Worm (Caenorhabditis elegans): ENCODE results near the gene C31B8.16.

The C31B8.16 gene

ce11 chrV:2920125-2920524 lies 9.7 kb upstream of the C31B8.16 start:
- TF ChIP-seq lin-13 (tag; optimal IDR thresholded peaks at IDR 0.05) = no peak
- no peak for TF ChIP-seq elt-3 (tag; optimal IDR thresholded peaks at IDR 0.05)
- no peak for TF ChIP-seq nhr-28 (tag; optimal IDR thresholded peaks at IDR 0.05)
- TF ChIP-seq ham-2 (GFP tag; optimal IDR thresholded peaks at IDR 0.05) = no peak
- TF ChIP-seq nhr-12 (tag; optimal IDR thresholded peaks at IDR 0.05) = no peak
- TF ChIP-seq lsy-2 (tag; optimal IDR thresholded peaks at IDR 0.05) = no peak
- no peak for TF ChIP-seq nhr-2 (tag; optimal IDR thresholded peaks at IDR 0.05)
- no peak for TF ChIP-seq mep-1 (tag; optimal IDR thresholded peaks at IDR 0.05)
- TF ChIP-seq cnd-1 (tag; optimal IDR thresholded peaks at IDR 0.05) = no peak
- no peak for TF ChIP-seq unc-62 (GFP tag; optimal IDR thresholded peaks at IDR 0.05)
- no peak for TF ChIP-seq flh-1 (GFP tag; optimal IDR thresholded peaks at IDR 0.05)
- TF ChIP-seq nhr-237 (tag; optimal IDR thresholded peaks at IDR 0.05) = no peak
- TF ChIP-seq ceh-83 (GFP tag; optimal IDR thresholded peaks at IDR 0.05) = no peak
- TF ChIP-seq bed-3 (GFP tag; optimal IDR thresholded peaks at IDR 0.05) = no peak
- no peak for TF ChIP-seq blmp-1 (tag; optimal IDR thresholded peaks at IDR 0.05)
- no peak for TF ChIP-seq ces-1 (GFP tag; optimal IDR thresholded peaks at IDR 0.05)
- no peak for TF ChIP-seq ceh-43 (GFP tag; optimal IDR thresholded peaks at IDR 0.05)

ce11 chrV:2922594-2922993 lies 7.3 kb upstream of the C31B8.16 start, which contains the start of gene srh-38:
srh-38 (minus strand) TSS chrV:2922694.
- TF ChIP-seq elt-3 (tag; optimal IDR thresholded peaks at IDR 0.05) = no peak
- no peak for TF ChIP-seq elt-1 (tag; optimal IDR thresholded peaks at IDR 0.05; ENCODE audit: borderline replicate concordance, insufficient read depth)
- no peak for TF ChIP-seq cnd-1 (tag; optimal IDR thresholded peaks at IDR 0.05)
- no peak for TF ChIP-seq tbx-8 (GFP tag; optimal IDR thresholded peaks at IDR 0.05)
- no peak for TF ChIP-seq snpc-4 (tag; optimal IDR thresholded peaks at IDR 0.05)
- TF ChIP-seq ham-2 (GFP tag; optimal IDR thresholded peaks at IDR 0.05) = no peak
- TF ChIP-seq blmp-1 (tag; optimal IDR thresholded peaks at IDR 0.05) = no peak
- no peak for TF ChIP-seq hlh-1 (tag; optimal IDR thresholded peaks at IDR 0.05)
- no peak for TF ChIP-seq lsy-2 (tag; optimal IDR thresholded peaks at IDR 0.05)
- TF ChIP-seq unc-62 (GFP tag; optimal IDR thresholded peaks at IDR 0.05) = no peak
- TF ChIP-seq mep-1 (tag; optimal IDR thresholded peaks at IDR 0.05) = no peak
- TF ChIP-seq ceh-83 (GFP tag; optimal IDR thresholded peaks at IDR 0.05) = no peak
- no peak for TF ChIP-seq unc-39 (tag; optimal IDR thresholded peaks at IDR 0.05)

ce11 chrV:2927553-2927952 lies 2.3 kb upstream of the C31B8.16 start, which contains the start of gene C31B8.12:
C31B8.12 (minus strand) TSS chrV:2927653.
- TF ChIP-seq hlh-1 (tag; optimal IDR thresholded peaks at IDR 0.05) (no peak), nhr-12 (tag; optimal IDR thresholded peaks at IDR 0.05) (no peak), ztf-11 (tag; optimal IDR thresholded peaks at IDR 0.05) (no peak), unc-62 (GFP tag; optimal IDR thresholded peaks at IDR 0.05) (no peak), cnd-1 (tag; optimal IDR thresholded peaks at IDR 0.05) (no peak), pha-4 (tag; optimal IDR thresholded peaks at IDR 0.05) (no peak), lsy-2 (tag; optimal IDR thresholded peaks at IDR 0.05) (no peak), nhr-2 (tag; optimal IDR thresholded peaks at IDR 0.05) (no peak), blmp-1 (tag; optimal IDR thresholded peaks at IDR 0.05) (no peak), ces-1 (GFP tag; optimal IDR thresholded peaks at IDR 0.05) (no peak), elt-1 (tag; optimal IDR thresholded peaks at IDR 0.05; ENCODE audit: borderline replicate concordance, insufficient read depth) (no peak)

- TF ChIP-seq drap-1 (GFP tag; optimal IDR thresholded peaks at IDR 0.05) = no peak
- no peak for TF ChIP-seq unc-62 (GFP tag; optimal IDR thresholded peaks at IDR 0.05)
- no peak for TF ChIP-seq zip-8 (tag; optimal IDR thresholded peaks at IDR 0.05)
- TF ChIP-seq ces-1 (GFP tag; optimal IDR thresholded peaks at IDR 0.05) = no peak
- no peak for TF ChIP-seq nhr-2 (tag; optimal IDR thresholded peaks at IDR 0.05)
- no peak for TF ChIP-seq tbx-8 (GFP tag; optimal IDR thresholded peaks at IDR 0.05)
- TF ChIP-seq flh-1 (GFP tag; optimal IDR thresholded peaks at IDR 0.05) = no peak
- TF ChIP-seq mls-2 (tag; optimal IDR thresholded peaks at IDR 0.05) = no peak
- TF ChIP-seq hlh-1 (tag; optimal IDR thresholded peaks at IDR 0.05) = no peak
- no peak for TF ChIP-seq ham-2 (GFP tag; optimal IDR thresholded peaks at IDR 0.05)
- TF ChIP-seq lin-32 (GFP tag; optimal IDR thresholded peaks at IDR 0.05) = no peak
- no peak for TF ChIP-seq elt-1 (tag; optimal IDR thresholded peaks at IDR 0.05; ENCODE audit: borderline replicate concordance, insufficient read depth)
- no peak for TF ChIP-seq nhr-12 (tag; optimal IDR thresholded peaks at IDR 0.05)
- no peak for TF ChIP-seq blmp-1 (tag; optimal IDR thresholded peaks at IDR 0.05)
- no peak for TF ChIP-seq ceh-43 (GFP tag; optimal IDR thresholded peaks at IDR 0.05)
- TF ChIP-seq sptf-1 (tag; optimal IDR thresholded peaks at IDR 0.05) = no peak
- no peak for TF ChIP-seq nhr-76 (tag; optimal IDR thresholded peaks at IDR 0.05)
- TF ChIP-seq ceh-39 (tag; optimal IDR thresholded peaks at IDR 0.05) = no peak
- no peak for TF ChIP-seq bed-3 (GFP tag; optimal IDR thresholded peaks at IDR 0.05)
- no peak for TF ChIP-seq mep-1 (tag; optimal IDR thresholded peaks at IDR 0.05)
Observed at ce11 chrV:2931252-2931651, 1.4 kb downstream of the C31B8.16 start, which contains the start of gene C31B8.1. C31B8.1 (plus strand) TSS chrV:2931552.

Measured in whole organism, mixed stage, embryonic.